Worm (Caenorhabditis elegans) whole organism, L3 larva: Measurements from ENCODE around the gene mab-7.

Source experiments
- R02D3.7 ChIP-seq: fragments of 150-350 bp; optimal IDR thresholded peaks from 2 replicates; lab custom pipeline; 2014; ENCODE audit warnings: missing biosample characterization, missing genetic modification characterization
- ZK546.5 ChIP-seq: sonication (generic microtip); optimal IDR thresholded peaks from 2 replicates; lab custom pipeline; 2017; ENCODE audit warnings: missing biosample characterization, missing genetic modification characterization
- aly-2 ChIP-seq: fragments of 150-350 bp; optimal IDR thresholded peaks from 2 replicates; lab custom pipeline; 2014; ENCODE audit warnings: missing biosample characterization, missing genetic modification characterization
- ama-1 ChIP-seq: fragments of 150-350 bp; optimal IDR thresholded peaks from 2 replicates; lab custom pipeline; 2018
- egl-27 ChIP-seq: sonication (generic microtip); optimal IDR thresholded peaks from 4 replicates; lab custom pipeline; 2017; ENCODE audit warnings: missing biosample characterization, missing genetic modification reagents, missing genetic modification characterization
- elt-1 ChIP-seq: fragments of 150-350 bp; optimal IDR thresholded peaks from 2 replicates; lab custom pipeline; 2014; ENCODE audit warnings: missing biosample characterization, missing genetic modification characterization
- elt-2 ChIP-seq: sonication (generic microtip); optimal IDR thresholded peaks from 2 replicates; lab custom pipeline; 2016; ENCODE audit warnings: missing genetic modification reagents, mild to moderate bottlenecking, missing genetic modification characterization, missing compliant biosample characterization
- elt-3 ChIP-seq, 3 experiments: fragments of 150-350 bp in 1 of 3; sonication (generic microtip) in 2 of 3; optimal IDR thresholded peaks; 2 replicates in 2 of 3; 4 replicates in 1 of 3; lab custom pipeline; 2014 to 2017; ENCODE audit warnings: missing biosample characterization in 3 of 3, missing genetic modification characterization in 3 of 3
- eor-1 ChIP-seq, 2 experiments: fragments of 150-350 bp; optimal IDR thresholded peaks; 2 replicates each; lab custom pipeline; 2014 to 2018; ENCODE audit warnings: missing biosample characterization in 2 of 2, missing genetic modification characterization in 2 of 2
- fkh-2 ChIP-seq: fragments of 150-350 bp; optimal IDR thresholded peaks from 2 replicates; lab custom pipeline; 2014; ENCODE audit warnings: missing biosample characterization, missing genetic modification reagents, missing genetic modification characterization
- hmg-11 ChIP-seq: sonication (generic microtip); optimal IDR thresholded peaks from 2 replicates; lab custom pipeline; 2016; ENCODE audit warnings: missing genetic modification characterization, missing compliant biosample characterization
- jun-1 ChIP-seq: fragments of 150-350 bp; optimal IDR thresholded peaks from 2 replicates; lab custom pipeline; 2014; ENCODE audit warnings: missing biosample characterization, missing genetic modification reagents, missing genetic modification characterization
- lin-15B ChIP-seq: fragments of 150-350 bp; optimal IDR thresholded peaks from 2 replicates; lab custom pipeline; 2014; ENCODE audit warnings: missing biosample characterization, missing genetic modification characterization
- lin-39 ChIP-seq: fragments of 150-350 bp; optimal IDR thresholded peaks from 2 replicates; lab custom pipeline; 2018; ENCODE audit warnings: missing biosample characterization, missing genetic modification reagents, missing genetic modification characterization
- lsy-12 ChIP-seq: sonication (generic microtip); optimal IDR thresholded peaks from 2 replicates; lab custom pipeline; 2016; ENCODE audit warnings: mild to moderate bottlenecking, missing genetic modification characterization, missing compliant biosample characterization
- mml-1 ChIP-seq: fragments of 150-350 bp; sonication (generic microtip); optimal IDR thresholded peaks from 3 replicates; lab custom pipeline; 2014; ENCODE audit warnings: missing biosample characterization, missing genetic modification characterization
- nfya-1 ChIP-seq: sonication (generic microtip); optimal IDR thresholded peaks from 2 replicates; lab custom pipeline; 2017; ENCODE audit warnings: missing genetic modification characterization, mild to moderate bottlenecking, missing compliant biosample characterization, antibody characterized with exemption, moderate library complexity; ENCODE audit not compliant: insufficient read depth
- nhr-11 ChIP-seq: fragments of 150-350 bp; optimal IDR thresholded peaks from 2 replicates; lab custom pipeline; 2014; ENCODE audit warnings: missing biosample characterization, missing genetic modification characterization
- nhr-23 ChIP-seq: fragments of 150-350 bp; optimal IDR thresholded peaks from 2 replicates; lab custom pipeline; 2014; ENCODE audit warnings: missing biosample characterization, missing genetic modification reagents, missing genetic modification characterization
- nhr-237 ChIP-seq: fragments of 150-350 bp; optimal IDR thresholded peaks from 2 replicates; lab custom pipeline; 2014; ENCODE audit warnings: missing biosample characterization, missing genetic modification characterization
- nhr-25 ChIP-seq: sonication (generic microtip); optimal IDR thresholded peaks from 2 replicates; lab custom pipeline; 2017; ENCODE audit warnings: missing biosample characterization, missing genetic modification characterization
- nhr-28 ChIP-seq: fragments of 150-350 bp; optimal IDR thresholded peaks from 2 replicates; lab custom pipeline; 2014; ENCODE audit warnings: missing biosample characterization, missing genetic modification characterization
- nhr-43 ChIP-seq: sonication (generic microtip); optimal IDR thresholded peaks from 2 replicates; lab custom pipeline; 2016; ENCODE audit warnings: mild to moderate bottlenecking, missing genetic modification characterization, missing compliant biosample characterization; ENCODE audit not compliant: poor library complexity, severe bottlenecking
- nhr-67 ChIP-seq: fragments of 150-350 bp; optimal IDR thresholded peaks from 2 replicates; lab custom pipeline; 2014; ENCODE audit warnings: missing biosample characterization, missing genetic modification characterization
- nhr-76 ChIP-seq: fragments of 150-350 bp; sonication (generic microtip); optimal IDR thresholded peaks from 5 replicates; lab custom pipeline; 2014; ENCODE audit warnings: missing biosample characterization, missing genetic modification characterization
- nhr-77 ChIP-seq: fragments of 150-350 bp; optimal IDR thresholded peaks from 2 replicates; lab custom pipeline; 2014; ENCODE audit warnings: missing biosample characterization, missing genetic modification characterization
- pha-4 ChIP-seq: fragments of 150-350 bp; optimal IDR thresholded peaks from 2 replicates; lab custom pipeline; 2014; ENCODE audit warnings: missing biosample characterization, missing genetic modification reagents, missing genetic modification characterization
- pqm-1 ChIP-seq: fragments of 150-350 bp; optimal IDR thresholded peaks from 2 replicates; lab custom pipeline; 2017; ENCODE audit warnings: missing biosample characterization, missing genetic modification characterization, inconsistent platforms
- sea-2 ChIP-seq: fragments of 150-350 bp; sonication (generic microtip); optimal IDR thresholded peaks from 4 replicates; lab custom pipeline; 2014; ENCODE audit warnings: missing biosample characterization, missing genetic modification reagents, missing genetic modification characterization
- skn-1 ChIP-seq: fragments of 150-350 bp; optimal IDR thresholded peaks from 2 replicates; lab custom pipeline; 2014; ENCODE audit warnings: missing biosample characterization, missing genetic modification characterization
- snpc-4 ChIP-seq: fragments of 150-350 bp; optimal IDR thresholded peaks from 2 replicates; lab custom pipeline; 2014; ENCODE audit warnings: missing biosample characterization, missing genetic modification characterization
- unc-39 ChIP-seq: sonication (generic microtip); optimal IDR thresholded peaks from 4 replicates; lab custom pipeline; 2017; ENCODE audit warnings: missing biosample characterization, missing genetic modification characterization
- unc-62 ChIP-seq: fragments of 150-350 bp; sonication (generic microtip); optimal IDR thresholded peaks from 4 replicates; lab custom pipeline; 2014; ENCODE audit warnings: missing biosample characterization, missing genetic modification reagents, missing genetic modification characterization
- zag-1 ChIP-seq: fragments of 150-350 bp; optimal IDR thresholded peaks from 2 replicates; lab custom pipeline; 2014; ENCODE audit warnings: missing biosample characterization, missing genetic modification characterization
- ztf-11 ChIP-seq: fragments of 150-350 bp; optimal IDR thresholded peaks from 2 replicates; lab custom pipeline; 2014; ENCODE audit warnings: missing biosample characterization, missing genetic modification characterization
- ztf-4 ChIP-seq: fragments of 150-350 bp; optimal IDR thresholded peaks from 2 replicates; lab custom pipeline; 2014; ENCODE audit warnings: missing biosample characterization, missing genetic modification characterization

The mab-7 gene

ce11 chrX:873634-874033 lies 24.2 kb downstream of the mab-7 start:
- TF ChIP-seq R02D3.7 (tag; lab: Kevin White, UChicago), result no peak
- no peak for TF ChIP-seq ztf-4 (tag; lab: Kevin White, UChicago)
- TF ChIP-seq mml-1 (tag; lab: Kevin White, UChicago), result no peak
- no peak for TF ChIP-seq egl-27 (tag; lab: Kevin White, UChicago)
- TF ChIP-seq elt-2 (tag; lab: Kevin White, UChicago), result no peak
- TF ChIP-seq nhr-28 (tag; lab: Kevin White, UChicago), result no peak
- no peak for TF ChIP-seq jun-1 (tag; lab: Kevin White, UChicago)
- no peak for TF ChIP-seq nhr-237 (tag; lab: Kevin White, UChicago)
- no peak for TF ChIP-seq nhr-77
- no peak for TF ChIP-seq snpc-4
- TF ChIP-seq sea-2, result no peak
- TF ChIP-seq nhr-67, result no peak
- no peak for TF ChIP-seq nfya-1
- no peak for TF ChIP-seq nhr-11 (tag; lab: Kevin White, UChicago)
- TF ChIP-seq lsy-12 (tag; lab: Kevin White, UChicago), result no peak
- TF ChIP-seq elt-1 (tag; lab: Kevin White, UChicago), result no peak
- TF ChIP-seq ama-1 (lab: Kevin White, UChicago), result no peak
- TF ChIP-seq skn-1 (tag; lab: Kevin White, UChicago), result no peak

ce11 chrX:871957-872715 lies 25.7 kb downstream of the mab-7 start, which contains the start of gene F56F10.1:
Gene F56F10.1 (plus strand): TSS chrX:872603.
- no peak for TF ChIP-seq lsy-12 (tag; lab: Kevin White, UChicago)
- TF ChIP-seq unc-39, result no peak
- no peak for TF ChIP-seq egl-27 (tag; lab: Kevin White, UChicago)
- TF ChIP-seq skn-1 (tag; lab: Kevin White, UChicago), result peak; percentile 47
- no peak for TF ChIP-seq pqm-1 (tag; lab: Kevin White, UChicago)
- TF ChIP-seq lin-15B (tag; lab: Kevin White, UChicago), result no peak
- peak; percentile 44 for TF ChIP-seq elt-2 (tag; lab: Kevin White, UChicago)
- TF ChIP-seq elt-3 (tag; optimal IDR thresholded peaks at IDR 0.05; lab: Kevin White, UChicago), result no peak
- no peak for TF ChIP-seq ama-1 (lab: Kevin White, UChicago)
- TF ChIP-seq ztf-11 (tag; lab: Kevin White, UChicago), result no peak
- no peak for TF ChIP-seq nhr-28 (tag; lab: Kevin White, UChicago)
- TF ChIP-seq unc-62 (GFP tag; lab: Kevin White, UChicago), result no peak
- TF ChIP-seq mml-1 (tag; lab: Kevin White, UChicago), result no peak
- TF ChIP-seq pha-4, result no peak
- no peak for TF ChIP-seq zag-1 (tag; lab: Kevin White, UChicago)
- no peak for TF ChIP-seq nhr-43 (tag; lab: Kevin White, UChicago)
- TF ChIP-seq eor-1 (tag; optimal IDR thresholded peaks at IDR 0.05; lab: Kevin White, UChicago), result no peak
- peak; percentile 53 for TF ChIP-seq snpc-4
- no peak for TF ChIP-seq nhr-25 (tag; lab: Kevin White, UChicago)

- TF ChIP-seq fkh-2 (tag; lab: Kevin White, UChicago) (no peak), elt-2 (tag; lab: Kevin White, UChicago) (peak; percentile 31), R02D3.7 (tag; lab: Kevin White, UChicago) (no peak), nhr-76 (tag; lab: Kevin White, UChicago) (no peak), lin-39 (tag; lab: Kevin White, UChicago) (peak; percentile 67), nhr-23 (peak; percentile 30), zag-1 (tag; lab: Kevin White, UChicago) (no peak), hmg-11 (tag; lab: Kevin White, UChicago) (peak; percentile 59), pqm-1 (tag; lab: Kevin White, UChicago) (peak; percentile 18), nfya-1 (peak; percentile 3), nhr-25 (tag; lab: Kevin White, UChicago) (peak; percentile 53), nhr-67 (no peak), jun-1 (tag; lab: Kevin White, UChicago) (peak; percentile 54)
- TF ChIP-seq, all 47 proteins: peak for 8
These were observed 26.8 kb downstream of the mab-7 start, which contains the start of gene lgl-1 for ce11 chrX:871020-871419. Gene lgl-1 (minus strand): TSS chrX:871089.

- TF ChIP-seq ama-1 (lab: Kevin White, UChicago), result no peak
- no peak for TF ChIP-seq unc-39
- TF ChIP-seq ZK546.5 (tag; lab: Kevin White, UChicago), result no peak
- no peak for TF ChIP-seq egl-27 (tag; lab: Kevin White, UChicago)
- no peak for TF ChIP-seq nhr-67
- TF ChIP-seq lin-15B (tag; lab: Kevin White, UChicago), result no peak
- no peak for TF ChIP-seq nhr-43 (tag; lab: Kevin White, UChicago)
- TF ChIP-seq lsy-12 (tag; lab: Kevin White, UChicago), result no peak
- no peak for TF ChIP-seq pqm-1 (tag; lab: Kevin White, UChicago)
- TF ChIP-seq sea-2, result no peak
- no peak for TF ChIP-seq nfya-1
- no peak for TF ChIP-seq fkh-2 (tag; lab: Kevin White, UChicago)
- TF ChIP-seq nhr-25 (tag; lab: Kevin White, UChicago), result no peak
- TF ChIP-seq hmg-11 (tag; lab: Kevin White, UChicago), result no peak
- TF ChIP-seq nhr-77, result no peak
- TF ChIP-seq pha-4, result no peak
- no peak for TF ChIP-seq zag-1 (tag; lab: Kevin White, UChicago)
- TF ChIP-seq elt-3 (tag; optimal IDR thresholded peaks at IDR 0.05; lab: Kevin White, UChicago), result no peak
- TF ChIP-seq aly-2 (tag; lab: Kevin White, UChicago), result no peak
These were observed 32.6 kb downstream of the mab-7 start for ce11 chrX:865214-865613.
